Worm (Caenorhabditis elegans): Measurements from ENCODE around the gene cla-1.
A peak's percentile ranks its signal among the peaks of the same experiment; 100 is the strongest.

The cla-1 gene

DNA sequence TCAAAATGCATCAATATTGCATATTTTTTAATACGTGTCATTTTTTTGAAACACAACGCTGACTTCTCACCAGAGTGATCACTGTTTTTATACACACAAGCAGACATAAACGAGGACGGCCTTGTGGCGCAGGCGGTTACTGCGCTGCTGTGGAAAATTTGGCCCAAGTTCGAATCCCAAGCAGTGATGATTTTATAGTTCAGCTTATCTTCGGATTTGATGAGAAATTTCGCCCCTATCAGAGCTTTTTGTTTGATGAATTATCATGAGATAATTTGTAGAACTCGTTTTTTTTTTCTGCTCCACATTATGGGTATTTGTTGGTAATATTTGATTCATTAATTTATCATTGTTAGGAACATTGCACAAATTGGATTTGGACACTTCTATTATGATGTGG, 14.8 kb upstream of the cla-1 start:
- TF ChIP-seq fos-1 (tag; optimal IDR thresholded peaks at IDR 0.05), result peak; percentile 72
- TF ChIP-seq unc-39 (tag; optimal IDR thresholded peaks at IDR 0.05), result no peak
- TF ChIP-seq lin-11 (tag; optimal IDR thresholded peaks at IDR 0.05), result peak; percentile 10
- TF ChIP-seq sma-3 (GFP tag; optimal IDR thresholded peaks at IDR 0.05), result peak; percentile 77
- TF ChIP-seq crh-2 (tag; optimal IDR thresholded peaks at IDR 0.05), result peak; percentile 66
- TF ChIP-seq aly-2 (tag; optimal IDR thresholded peaks at IDR 0.05), result no peak
- TF ChIP-seq dmd-4 (tag; optimal IDR thresholded peaks at IDR 0.05), result no peak
- peak; percentile 71 for TF ChIP-seq C34F6.9 (tag; optimal IDR thresholded peaks at IDR 0.05)
- no peak for TF ChIP-seq mbf-1 (tag; optimal IDR thresholded peaks at IDR 0.05)
- TF ChIP-seq ama-1 (optimal IDR thresholded peaks at IDR 0.05), result peak; percentile 11
- TF ChIP-seq nhr-21 (tag; optimal IDR thresholded peaks at IDR 0.05), result peak; percentile 79
- TF ChIP-seq nhr-23 (tag; optimal IDR thresholded peaks at IDR 0.05), result no peak
- peak; percentile 28 for TF ChIP-seq nhr-10 (tag; optimal IDR thresholded peaks at IDR 0.05)
- TF ChIP-seq mab-5 (tag; optimal IDR thresholded peaks at IDR 0.05), result peak; percentile 30
- TF ChIP-seq skn-1 (tag; optimal IDR thresholded peaks at IDR 0.05), result no peak
- TF ChIP-seq gmeb-1 (tag; optimal IDR thresholded peaks at IDR 0.05), result peak; percentile 66
- peak; percentile 79 for TF ChIP-seq sma-9 (GFP tag; optimal IDR thresholded peaks at IDR 0.05)
- no peak for TF ChIP-seq sma-9 (tag; optimal IDR thresholded peaks at IDR 0.05)
- TF ChIP-seq F13H6.1 (tag; optimal IDR thresholded peaks at IDR 0.05), result peak; percentile 63
- no peak for TF ChIP-seq nhr-237 (tag; optimal IDR thresholded peaks at IDR 0.05)
- TF ChIP-seq unc-62 (GFP tag; optimal IDR thresholded peaks at IDR 0.05), result no peak
- TF ChIP-seq ceh-82 (tag; optimal IDR thresholded peaks at IDR 0.05), result no peak
- TF ChIP-seq sem-4 (tag; optimal IDR thresholded peaks at IDR 0.05), result peak; percentile 83
- no peak for TF ChIP-seq snpc-4 (tag; optimal IDR thresholded peaks at IDR 0.05)
- no peak for TF ChIP-seq mdl-1 (tag; optimal IDR thresholded peaks at IDR 0.05)
- no peak for TF ChIP-seq nhr-11 (tag; optimal IDR thresholded peaks at IDR 0.05)
- no peak for TF ChIP-seq ZK546.5 (tag; optimal IDR thresholded peaks at IDR 0.05)
- TF ChIP-seq ztf-1 (GFP tag; conservative IDR thresholded peaks at IDR 0.05), result no peak
- TF ChIP-seq ztf-11 (tag; optimal IDR thresholded peaks at IDR 0.05), result no peak
- TF ChIP-seq ceh-16 (tag; optimal IDR thresholded peaks at IDR 0.05), result no peak
- TF ChIP-seq ztf-4 (tag; optimal IDR thresholded peaks at IDR 0.05), result peak; percentile 51
- TF ChIP-seq alr-1 (tag; optimal IDR thresholded peaks at IDR 0.05), result no peak
- TF ChIP-seq lin-13 (GFP tag; optimal IDR thresholded peaks at IDR 0.05), result peak; percentile 50
- TF ChIP-seq lin-39 (tag; optimal IDR thresholded peaks at IDR 0.05), result no peak
- peak; percentile 45 for TF ChIP-seq zag-1 (tag; optimal IDR thresholded peaks at IDR 0.05)
- peak; percentile 22 for TF ChIP-seq blmp-1 (tag; optimal IDR thresholded peaks at IDR 0.05; ENCODE audit: insufficient read depth)
- no peak for TF ChIP-seq elt-3 (tag; optimal IDR thresholded peaks at IDR 0.05)
- TF ChIP-seq nhr-129 (tag; optimal IDR thresholded peaks at IDR 0.05), result peak; percentile 83
- no peak for TF ChIP-seq R02D3.7 (tag; optimal IDR thresholded peaks at IDR 0.05)
- TF ChIP-seq lsy-2 (tag; optimal IDR thresholded peaks at IDR 0.05), result peak; percentile 60 to 77
- no peak for TF ChIP-seq nhr-12 (tag; optimal IDR thresholded peaks at IDR 0.05)
- peak; percentile 62 for TF ChIP-seq egl-27 (tag; optimal IDR thresholded peaks at IDR 0.05)
- TF ChIP-seq nhr-6 (tag; optimal IDR thresholded peaks at IDR 0.05), result peak; percentile 36
- TF ChIP-seq peb-1 (tag; optimal IDR thresholded peaks at IDR 0.05), result no peak
- TF ChIP-seq nhr-25 (tag; optimal IDR thresholded peaks at IDR 0.05), result peak; percentile 59
- TF ChIP-seq unc-55 (GFP tag; optimal IDR thresholded peaks at IDR 0.05), result peak; percentile 78
- peak; percentile 70 for TF ChIP-seq Y55F3AM.14 (GFP tag; optimal IDR thresholded peaks at IDR 0.05)
- no peak for TF ChIP-seq elt-1 (tag; optimal IDR thresholded peaks at IDR 0.05)
- TF ChIP-seq nhr-77 (tag; optimal IDR thresholded peaks at IDR 0.05), result no peak
